Fruit fly (Drosophila melanogaster) S2 (cell line): ENCODE data around the gene PIP4K.

Source experiments
- CG8478 ChIP-seq: fragments of >200 bp; optimal IDR thresholded peaks from 2 replicates; lab custom pipeline; 2018
- CTCF ChIP-seq, 2 experiments: fragments of >200 bp; optimal IDR thresholded peaks; 2 replicates each; lab custom pipeline; 2018

DNA sequence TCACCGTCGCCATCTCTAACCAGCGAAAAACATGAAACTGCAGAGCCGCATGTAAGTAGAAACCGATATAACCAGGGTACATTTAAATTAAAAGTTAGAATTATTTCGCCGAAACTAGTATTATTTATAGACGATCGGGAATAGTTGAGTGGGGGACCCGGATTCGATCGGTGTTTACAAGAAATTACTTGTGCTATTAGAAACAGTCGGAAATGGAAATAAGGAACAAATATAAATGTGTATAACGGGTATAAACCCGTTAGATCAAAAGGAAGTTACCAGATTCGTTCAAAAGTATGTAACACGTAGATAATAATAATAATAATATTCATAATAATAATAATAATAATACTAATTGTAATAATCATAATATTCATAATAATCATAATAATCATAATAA is 38.1 kb upstream of the PIP4K start:
- no peak for TF ChIP-seq CTCF (optimal IDR thresholded peaks at IDR 0.05; lab: Kevin White, UChicago)
- no peak for TF ChIP-seq CG8478 (lab: Kevin White, UChicago)
